Worm (Caenorhabditis elegans) whole organism, mixed stage, embryonic: ENCODE measurements around the gene C07G1.6.

Experiments
- bed-3 ChIP-seq: fragments of 200-800 bp; sonication (Bioruptor generic); optimal IDR thresholded peaks from 3 replicates; lab custom pipeline; 2018; ENCODE audit warnings: mild to moderate bottlenecking, missing genetic modification characterization, moderate library complexity, missing compliant biosample characterization
- nhr-12 ChIP-seq: fragments of 150-350 bp; optimal IDR thresholded peaks from 2 replicates; lab custom pipeline; 2014; ENCODE audit warnings: missing biosample characterization, missing genetic modification characterization
- nhr-237 ChIP-seq: fragments of 150-350 bp; optimal IDR thresholded peaks from 2 replicates; lab custom pipeline; 2014; ENCODE audit warnings: missing biosample characterization, missing genetic modification characterization
- pha-4 ChIP-seq: fragments of 150-350 bp; optimal IDR thresholded peaks from 2 replicates; lab custom pipeline; 2018; ENCODE audit warnings: missing biosample characterization, missing genetic modification reagents, missing genetic modification characterization
- tbx-8 ChIP-seq: fragments of 200-800 bp; sonication (Bioruptor generic); optimal IDR thresholded peaks from 2 replicates; lab custom pipeline; 2018; ENCODE audit warnings: mild to moderate bottlenecking, missing genetic modification characterization, moderate library complexity, missing compliant biosample characterization

- TF ChIP-seq bed-3 (GFP tag; lab: Kevin White, UChicago): no peak
- no peak for TF ChIP-seq nhr-237 (tag; lab: Kevin White, UChicago)
- no peak for TF ChIP-seq nhr-12 (tag; lab: Kevin White, UChicago)
- peak; percentile 41 for TF ChIP-seq pha-4 (tag; lab: Kevin White, UChicago)
- TF ChIP-seq tbx-8 (GFP tag; lab: Kevin White, UChicago): no peak
Observed at ce11 chrIV:8229523-8229922, 19.3 kb upstream of the C07G1.6 start.
